Worm (Caenorhabditis elegans) whole organism, L2 larva: ENCODE data around the gene fbxb-5.
A peak's percentile ranks its signal among the peaks of the same experiment; 100 is the strongest.

Source experiments
- C34F6.9 ChIP-seq: fragments of 150-350 bp; optimal IDR thresholded peaks from 2 replicates; lab custom pipeline; 2014; ENCODE audit warnings: missing biosample characterization, missing genetic modification characterization
- R02D3.7 ChIP-seq: fragments of 150-350 bp; optimal IDR thresholded peaks from 2 replicates; lab custom pipeline; 2014; ENCODE audit warnings: missing biosample characterization, missing genetic modification characterization
- Y55F3AM.14 ChIP-seq: fragments of 200-800 bp; sonication (Bioruptor generic); optimal IDR thresholded peaks from 2 replicates; lab custom pipeline; 2018; ENCODE audit warnings: mild to moderate bottlenecking, missing genetic modification characterization, missing compliant biosample characterization
- ZK546.5 ChIP-seq: sonication (generic microtip); optimal IDR thresholded peaks from 2 replicates; lab custom pipeline; 2017; ENCODE audit warnings: missing biosample characterization, missing genetic modification characterization
- aly-2 ChIP-seq: fragments of 150-350 bp; optimal IDR thresholded peaks from 2 replicates; lab custom pipeline; 2014; ENCODE audit warnings: missing biosample characterization, missing genetic modification characterization
- ama-1 ChIP-seq: fragments of 150-350 bp; optimal IDR thresholded peaks from 2 replicates; lab custom pipeline; 2018; ENCODE audit warnings: inconsistent platforms
- blmp-1 ChIP-seq: sonication (generic microtip); optimal IDR thresholded peaks from 2 replicates; lab custom pipeline; 2017; ENCODE audit warnings: missing genetic modification characterization, mild to moderate bottlenecking, missing compliant biosample characterization, antibody characterized with exemption, moderate library complexity; ENCODE audit not compliant: insufficient read depth
- crh-2 ChIP-seq: sonication (generic microtip); optimal IDR thresholded peaks from 2 replicates; lab custom pipeline; 2017; ENCODE audit warnings: missing biosample characterization, missing genetic modification characterization
- elt-3 ChIP-seq: sonication (generic microtip); optimal IDR thresholded peaks from 2 replicates; lab custom pipeline; 2017; ENCODE audit warnings: missing biosample characterization, missing genetic modification characterization
- fos-1 ChIP-seq: fragments of 150-350 bp; optimal IDR thresholded peaks from 2 replicates; lab custom pipeline; 2014; ENCODE audit warnings: missing biosample characterization, missing genetic modification characterization
- gmeb-1 ChIP-seq: fragments of 150-350 bp; optimal IDR thresholded peaks from 2 replicates; lab custom pipeline; 2014; ENCODE audit warnings: missing biosample characterization, missing genetic modification characterization
- lin-13 ChIP-seq: fragments of 150-350 bp; optimal IDR thresholded peaks from 2 replicates; lab custom pipeline; 2014; ENCODE audit warnings: missing biosample characterization, missing genetic modification reagents, missing genetic modification characterization
- lsy-2 ChIP-seq, 2 experiments: fragments of 150-350 bp in 1 of 2; sonication (generic microtip) in 1 of 2; optimal IDR thresholded peaks; 2 replicates each; lab custom pipeline; 2014 to 2017; ENCODE audit warnings: missing biosample characterization in 2 of 2, missing genetic modification characterization in 2 of 2
- nhr-12 ChIP-seq: fragments of 150-350 bp; optimal IDR thresholded peaks from 2 replicates; lab custom pipeline; 2014; ENCODE audit warnings: missing biosample characterization, missing genetic modification characterization
- nhr-129 ChIP-seq: fragments of 150-350 bp; optimal IDR thresholded peaks from 2 replicates; lab custom pipeline; 2014; ENCODE audit warnings: missing biosample characterization, missing genetic modification characterization
- nhr-21 ChIP-seq: fragments of 150-350 bp; optimal IDR thresholded peaks from 2 replicates; lab custom pipeline; 2014; ENCODE audit warnings: missing biosample characterization, missing genetic modification characterization
- nhr-237 ChIP-seq: fragments of 150-350 bp; optimal IDR thresholded peaks from 2 replicates; lab custom pipeline; 2014; ENCODE audit warnings: missing biosample characterization, missing genetic modification characterization
- nhr-25 ChIP-seq: fragments of 150-350 bp; sonication (generic microtip); optimal IDR thresholded peaks from 3 replicates; lab custom pipeline; 2014; ENCODE audit warnings: missing biosample characterization, missing genetic modification characterization
- nhr-6 ChIP-seq: fragments of 150-350 bp; optimal IDR thresholded peaks from 2 replicates; lab custom pipeline; 2014; ENCODE audit warnings: missing biosample characterization, missing genetic modification characterization
- nhr-77 ChIP-seq: fragments of 150-350 bp; optimal IDR thresholded peaks from 2 replicates; lab custom pipeline; 2014; ENCODE audit warnings: missing biosample characterization, missing genetic modification characterization
- peb-1 ChIP-seq: fragments of 150-350 bp; optimal IDR thresholded peaks from 2 replicates; lab custom pipeline; 2014; ENCODE audit warnings: missing biosample characterization, missing genetic modification characterization
- sem-4 ChIP-seq: fragments of 150-350 bp; optimal IDR thresholded peaks from 2 replicates; lab custom pipeline; 2014; ENCODE audit warnings: missing biosample characterization, missing genetic modification reagents, missing genetic modification characterization
- skn-1 ChIP-seq: sonication (generic microtip); optimal IDR thresholded peaks from 2 replicates; lab custom pipeline; 2017; ENCODE audit warnings: missing biosample characterization, missing genetic modification characterization
- sma-3 ChIP-seq: sonication (generic microtip); optimal IDR thresholded peaks from 2 replicates; lab custom pipeline; 2016; ENCODE audit warnings: missing genetic modification reagents, missing genetic modification characterization, missing compliant biosample characterization
- snpc-4 ChIP-seq: fragments of 150-350 bp; optimal IDR thresholded peaks from 2 replicates; lab custom pipeline; 2014; ENCODE audit warnings: missing biosample characterization, missing genetic modification characterization
- unc-39 ChIP-seq: fragments of 150-350 bp; optimal IDR thresholded peaks from 2 replicates; lab custom pipeline; 2014; ENCODE audit warnings: missing biosample characterization, missing genetic modification characterization
- unc-55 ChIP-seq: fragments of 150-350 bp; sonication (generic microtip); optimal IDR thresholded peaks from 3 replicates; lab custom pipeline; 2014; ENCODE audit warnings: missing biosample characterization, missing genetic modification reagents, missing genetic modification characterization
- zag-1 ChIP-seq: fragments of 150-350 bp; optimal IDR thresholded peaks from 2 replicates; lab custom pipeline; 2014; ENCODE audit warnings: missing biosample characterization, missing genetic modification characterization
- ztf-1 ChIP-seq: fragments of 200-800 bp; sonication (Bioruptor generic); conservative IDR thresholded peaks from 2 replicates; pipeline ENCODE4 v1.3.6; 2022; ENCODE audit warnings: missing genetic modification characterization, missing compliant biosample characterization
- ztf-11 ChIP-seq: sonication (generic microtip); optimal IDR thresholded peaks from 2 replicates; lab custom pipeline; 2017; ENCODE audit warnings: missing biosample characterization, missing genetic modification characterization
- ztf-4 ChIP-seq: fragments of 150-350 bp; optimal IDR thresholded peaks from 2 replicates; lab custom pipeline; 2014; ENCODE audit warnings: missing biosample characterization, missing genetic modification characterization

Gene fbxb-5

DNA sequence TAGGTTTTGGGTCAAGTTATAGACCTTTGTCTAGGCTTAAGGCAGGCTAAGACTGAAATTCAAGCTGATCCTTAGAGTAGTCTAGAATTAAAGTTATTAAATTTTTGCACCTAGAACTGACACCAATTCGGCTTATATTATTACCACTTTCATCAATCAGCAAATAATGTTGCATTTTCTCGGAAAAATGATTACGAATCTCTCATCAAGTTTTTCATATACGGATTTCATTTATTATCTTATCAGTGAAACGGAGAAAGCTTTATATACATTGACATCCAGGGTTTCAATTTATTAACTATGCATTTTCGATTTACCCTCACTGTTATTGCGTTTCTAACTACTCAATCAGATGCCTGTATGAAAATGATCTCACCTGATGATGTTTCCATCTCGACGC is 19.0 kb upstream of the fbxb-5 start, which contains the start of gene K07G6.1:
Gene K07G6.1 (plus strand): TSS at position 301 of the 400 bp plus-strand sequence.
- no peak for TF ChIP-seq unc-55 (GFP tag; lab: Kevin White, UChicago)
- TF ChIP-seq Y55F3AM.14 (GFP tag; lab: Kevin White, UChicago), result no peak
- no peak for TF ChIP-seq lsy-2 (tag; optimal IDR thresholded peaks at IDR 0.05; lab: Kevin White, UChicago)
- TF ChIP-seq, all 48 proteins: peak for 0

DNA sequence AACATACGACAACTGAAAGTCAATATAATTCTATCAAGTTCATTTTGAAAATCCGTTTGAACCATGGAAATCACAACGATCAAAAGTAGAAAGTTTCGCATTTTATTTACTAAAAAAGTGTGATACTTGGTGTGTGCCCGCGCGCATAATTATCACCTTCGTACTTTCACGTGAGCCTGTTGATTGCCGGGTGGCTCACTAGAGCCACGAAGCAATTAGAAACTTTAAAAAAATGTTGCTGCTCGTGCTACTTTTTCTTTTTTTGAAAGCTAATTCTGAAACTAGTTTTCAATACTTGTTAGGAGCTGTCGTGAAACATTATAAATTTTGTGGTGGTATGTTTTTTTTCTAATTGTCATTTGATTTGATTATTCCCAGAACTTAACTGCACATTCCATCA is 16.6 kb upstream of the fbxb-5 start, which contains the start of the genes irld-9 and irld-33:
Gene irld-9 (minus strand): TSS at position 101 of the 400 bp plus-strand sequence.
Gene irld-33 (plus strand): TSS at position 209 of the 400 bp plus-strand sequence.
- TF ChIP-seq sma-3 (GFP tag; lab: Kevin White, UChicago), result no peak
- no peak for TF ChIP-seq Y55F3AM.14 (GFP tag; lab: Kevin White, UChicago)
- TF ChIP-seq gmeb-1 (tag; lab: Kevin White, UChicago), result no peak
- TF ChIP-seq ZK546.5, result no peak
- TF ChIP-seq nhr-77, result no peak
- TF ChIP-seq zag-1 (tag; lab: Kevin White, UChicago), result no peak
- no peak for TF ChIP-seq nhr-12
- no peak for TF ChIP-seq aly-2 (tag; lab: Kevin White, UChicago)
- TF ChIP-seq peb-1 (tag; lab: Kevin White, UChicago), result no peak
- no peak for TF ChIP-seq ztf-4 (tag; lab: Kevin White, UChicago)
- TF ChIP-seq crh-2, result no peak

DNA sequence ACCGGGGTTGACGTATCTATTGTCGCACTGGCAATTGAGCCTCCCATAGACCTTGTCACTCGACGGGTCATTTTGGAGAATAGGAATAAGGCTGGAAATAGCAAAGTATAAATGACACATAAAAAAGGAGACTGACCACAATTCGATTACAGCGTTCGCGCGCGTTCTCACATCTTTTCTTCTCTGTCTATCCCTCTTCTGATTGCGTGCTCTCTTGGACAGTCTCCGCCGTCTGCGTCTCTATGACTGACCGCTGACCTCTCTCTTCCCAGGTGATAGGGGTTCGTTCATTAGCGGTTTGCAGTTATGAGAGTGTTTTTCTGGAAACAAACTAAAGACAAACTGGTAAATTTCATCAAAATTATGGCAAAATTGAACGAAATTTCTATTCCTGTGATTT is 14.1 kb upstream of the fbxb-5 start, which contains the start of gene ceh-83:
Gene ceh-83 (minus strand): TSS at position 181 of the 400 bp plus-strand sequence.
- TF ChIP-seq fos-1, result peak; percentile 49
- no peak for TF ChIP-seq ztf-11 (tag; lab: Kevin White, UChicago)

DNA sequence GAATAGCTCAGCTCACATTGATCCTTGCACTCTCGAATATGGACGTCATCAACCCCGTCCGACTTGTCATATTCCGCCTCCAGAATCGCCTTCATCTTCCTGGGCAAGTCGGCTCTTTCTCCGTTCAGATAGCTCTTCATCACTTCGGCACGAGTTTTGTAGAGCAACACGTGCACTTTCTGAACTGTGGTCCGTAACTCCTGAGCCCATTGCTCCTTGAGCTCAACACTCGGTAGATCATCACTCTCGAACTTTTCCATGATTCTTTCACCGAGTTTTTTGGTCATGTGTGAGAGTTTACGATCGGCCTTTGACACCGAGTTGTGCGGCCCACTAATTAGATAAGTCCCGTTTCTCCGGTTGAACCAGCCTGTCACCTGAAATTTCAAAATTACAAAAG is 12.9 kb upstream of the fbxb-5 start:
- TF ChIP-seq nhr-237 (tag; lab: Kevin White, UChicago), result no peak
- TF ChIP-seq, all 48 proteins: peak for 0

DNA sequence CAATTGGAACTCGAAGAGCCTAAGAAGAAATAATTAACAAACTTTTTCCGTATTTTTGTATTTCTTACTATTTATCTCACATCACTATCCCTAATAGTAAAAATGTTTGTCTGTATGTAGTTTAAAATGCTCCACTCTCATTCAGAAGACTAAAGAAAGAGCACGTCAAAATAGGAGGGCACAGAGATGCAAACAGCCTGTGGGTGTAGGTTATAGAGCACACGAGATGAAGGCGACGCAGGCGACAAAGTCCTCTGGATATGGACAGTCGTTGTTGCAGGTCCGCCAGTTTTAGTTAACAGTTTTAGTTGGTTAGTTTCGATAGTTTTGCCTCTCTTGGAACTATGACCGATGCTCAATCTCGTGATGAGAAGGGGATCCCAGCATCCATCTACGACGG is 9.6 kb upstream of the fbxb-5 start, which contains the start of gene ceh-82:
Gene ceh-82 (plus strand): TSS at position 301 of the 400 bp plus-strand sequence.
- TF ChIP-seq nhr-6 (no peak), skn-1 (tag; lab: Kevin White, UChicago) (no peak)

DNA sequence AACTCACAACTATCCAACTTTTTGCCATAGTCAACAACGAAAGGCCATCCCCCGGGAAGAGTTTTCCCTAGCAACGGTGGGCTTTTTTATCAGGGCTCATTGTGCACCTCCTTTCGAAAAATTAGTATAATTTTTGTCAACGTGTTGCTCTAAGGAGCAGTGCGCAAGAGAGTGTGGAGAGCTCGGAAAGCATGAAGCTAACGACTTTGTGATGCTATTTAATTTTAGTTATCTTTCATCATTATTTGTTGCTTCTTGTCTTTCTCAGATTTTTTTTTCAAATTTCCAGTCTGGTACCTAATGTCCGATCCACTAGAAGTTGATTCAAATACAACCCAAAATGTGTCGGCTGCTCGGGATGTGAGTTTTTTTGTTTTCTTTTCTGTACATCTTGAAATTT is 7.8 kb upstream of the fbxb-5 start, which contains the start of gene ceh-81:
Gene ceh-81 (plus strand): TSS at position 301 of the 400 bp plus-strand sequence.
- TF ChIP-seq ama-1 (lab: Kevin White, UChicago) (no peak), C34F6.9 (tag; lab: Kevin White, UChicago) (no peak), fos-1 (no peak), ZK546.5 (no peak), sma-3 (GFP tag; lab: Kevin White, UChicago) (no peak), nhr-25 (tag; lab: Kevin White, UChicago) (no peak), ztf-1 (GFP tag; lab: Robert Waterston, UW) (no peak), lsy-2 (tag; optimal IDR thresholded peaks at IDR 0.05; lab: Kevin White, UChicago) (no peak), crh-2 (no peak), nhr-21 (tag; lab: Kevin White, UChicago) (no peak), unc-55 (GFP tag; lab: Kevin White, UChicago) (no peak), R02D3.7 (tag; lab: Kevin White, UChicago) (no peak), lin-13 (GFP tag; lab: Kevin White, UChicago) (no peak), snpc-4 (tag; lab: Kevin White, UChicago) (no peak), ztf-11 (tag; lab: Kevin White, UChicago) (no peak), unc-39 (tag; lab: Kevin White, UChicago) (no peak), nhr-129 (tag; lab: Kevin White, UChicago) (no peak), nhr-12 (no peak), sem-4 (tag; lab: Kevin White, UChicago) (no peak)

DNA sequence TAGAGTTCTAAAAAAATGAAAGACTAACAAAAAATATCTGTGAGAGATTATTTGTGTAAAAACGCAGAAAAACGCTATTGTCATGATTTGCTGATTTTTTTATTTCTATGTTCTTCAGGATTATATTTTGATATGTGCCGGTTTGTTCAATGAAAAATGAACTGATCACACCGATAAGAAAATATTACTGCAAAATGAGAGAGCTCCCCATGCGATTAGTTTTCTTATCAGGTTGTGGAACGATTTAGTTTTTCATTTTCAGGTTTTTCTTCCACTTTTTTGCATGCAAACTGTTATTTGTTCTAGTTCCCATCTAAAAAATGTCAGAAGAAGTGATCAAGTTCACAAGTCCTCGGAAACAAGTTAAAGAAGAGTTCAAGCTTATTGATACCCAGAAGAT is 6.0 kb upstream of the fbxb-5 start, which contains the start of gene btb-9:
Gene btb-9 (plus strand): TSS at position 254 of the 400 bp plus-strand sequence.
- no peak for TF ChIP-seq lin-13 (GFP tag; lab: Kevin White, UChicago)
- no peak for TF ChIP-seq nhr-77
- no peak for TF ChIP-seq elt-3 (tag; lab: Kevin White, UChicago)
- no peak for TF ChIP-seq blmp-1 (tag; lab: Kevin White, UChicago)
- no peak for TF ChIP-seq ztf-11 (tag; lab: Kevin White, UChicago)
- no peak for TF ChIP-seq ztf-1 (GFP tag; lab: Robert Waterston, UW)
- TF ChIP-seq peb-1 (tag; lab: Kevin White, UChicago), result no peak
- peak; percentile 41 for TF ChIP-seq crh-2
- peak; percentile 87 for TF ChIP-seq fos-1
